Worm (Caenorhabditis elegans) whole organism, L4 larva: ENCODE data around the gene frm-7.
A peak's percentile ranks its signal among the peaks of the same experiment; 100 is the strongest.

ENCODE experiments used
- D1046.2 ChIP-seq: fragments of 200-800 bp; sonication (Bioruptor generic); IDR thresholded peaks from 2 replicates; pipeline ENCODE4 v1.3.6; 2022; ENCODE audit warnings: missing genetic modification characterization, missing compliant biosample characterization
- F26F4.8 ChIP-seq: fragments of 200-800 bp; sonication (Bioruptor generic); conservative IDR thresholded peaks from 2 replicates; pipeline ENCODE4 v1.3.6; 2022; ENCODE audit warnings: missing genetic modification characterization, missing compliant biosample characterization
- F49E8.2 ChIP-seq: sonication (generic microtip); optimal IDR thresholded peaks from 2 replicates; lab custom pipeline; 2016; ENCODE audit warnings: missing compliant biosample characterization, mild to moderate bottlenecking, missing genetic modification characterization, borderline replicate concordance
- R02D3.7 ChIP-seq: fragments of 150-350 bp; sonication (generic microtip); optimal IDR thresholded peaks from 3 replicates; lab custom pipeline; 2014; ENCODE audit warnings: missing biosample characterization, missing genetic modification characterization
- T20F7.1 ChIP-seq: fragments of 200-800 bp; sonication (Bioruptor generic); optimal IDR thresholded peaks from 2 replicates; lab custom pipeline; 2018; ENCODE audit warnings: mild to moderate bottlenecking, missing genetic modification characterization, missing compliant biosample characterization
- Y48G9A.11 ChIP-seq: fragments of 200-800 bp; sonication (Bioruptor generic); IDR thresholded peaks from 2 replicates; pipeline ENCODE4 v1.3.6; 2022; ENCODE audit warnings: missing genetic modification reagents, missing genetic modification characterization, missing compliant biosample characterization
- Y5F2A.4 ChIP-seq: fragments of 200-800 bp; sonication (Bioruptor generic); optimal IDR thresholded peaks from 2 replicates; lab custom pipeline; 2018; ENCODE audit warnings: mild to moderate bottlenecking, missing genetic modification characterization, missing compliant biosample characterization
- ZK546.5 ChIP-seq, 2 experiments: sonication (generic microtip); optimal IDR thresholded peaks; 2 replicates each; lab custom pipeline; 2017; ENCODE audit warnings: missing biosample characterization in 2 of 2, missing genetic modification characterization in 2 of 2
- arid-1 ChIP-seq: fragments of 200-800 bp; sonication (Bioruptor generic); conservative IDR thresholded peaks from 2 replicates; pipeline ENCODE4 v1.3.6; 2022; ENCODE audit warnings: missing genetic modification reagents, missing genetic modification characterization, missing compliant biosample characterization
- attf-4 ChIP-seq: sonication (generic microtip); optimal IDR thresholded peaks from 3 replicates; lab custom pipeline; 2017; ENCODE audit warnings: missing biosample characterization, missing genetic modification characterization
- ceh-32 ChIP-seq: sonication (generic microtip); optimal IDR thresholded peaks from 2 replicates; lab custom pipeline; 2016; ENCODE audit warnings: mild to moderate bottlenecking, missing genetic modification characterization, missing compliant biosample characterization; ENCODE audit not compliant: poor library complexity
- ceh-44 ChIP-seq: fragments of 200-800 bp; sonication (Bioruptor generic); IDR thresholded peaks from 2 replicates; pipeline ENCODE4 v1.3.6; 2022; ENCODE audit warnings: missing genetic modification reagents, missing genetic modification characterization, missing compliant biosample characterization
- ceh-62 ChIP-seq: sonication (generic microtip); optimal IDR thresholded peaks from 2 replicates; lab custom pipeline; 2017; ENCODE audit warnings: missing biosample characterization, missing genetic modification characterization
- cey-2 ChIP-seq: sonication (generic microtip); optimal IDR thresholded peaks from 3 replicates; lab custom pipeline; 2017; ENCODE audit warnings: missing genetic modification characterization, mild to moderate bottlenecking, missing compliant biosample characterization, antibody characterized with exemption, borderline replicate concordance; ENCODE audit not compliant: insufficient read depth
- ctbp-1 ChIP-seq: fragments of 200-800 bp; sonication (Bioruptor generic); IDR thresholded peaks from 2 replicates; pipeline ENCODE4 v1.3.6; 2022; ENCODE audit warnings: missing genetic modification reagents, missing genetic modification characterization, missing compliant biosample characterization
- daf-16 ChIP-seq, 3 experiments: sonication (generic microtip); optimal IDR thresholded peaks; 2 replicates each; lab custom pipeline; 2016 to 2017; ENCODE audit warnings: missing genetic modification characterization in 3 of 3, missing genetic modification reagents in 3 of 3, mild to moderate bottlenecking in 2 of 3, missing compliant biosample characterization in 2 of 3, missing biosample characterization in 1 of 3, moderate library complexity in 1 of 3
- dpl-1 ChIP-seq: fragments of 150-350 bp; optimal IDR thresholded peaks from 2 replicates; lab custom pipeline; 2014; ENCODE audit warnings: missing biosample characterization, missing genetic modification reagents, missing genetic modification characterization
- duxl-1 ChIP-seq: sonication (generic microtip); optimal IDR thresholded peaks from 2 replicates; lab custom pipeline; 2016; ENCODE audit warnings: mild to moderate bottlenecking, missing genetic modification characterization, moderate library complexity, missing compliant biosample characterization; ENCODE audit not compliant: poor library complexity
- dve-1 ChIP-seq: sonication (generic microtip); optimal IDR thresholded peaks from 2 replicates; lab custom pipeline; 2017; ENCODE audit warnings: antibody characterized with exemption, mild to moderate bottlenecking, missing genetic modification characterization, missing compliant biosample characterization; ENCODE audit not compliant: insufficient read depth
- egl-27 ChIP-seq: sonication (generic microtip); optimal IDR thresholded peaks from 3 replicates; lab custom pipeline; 2017; ENCODE audit warnings: missing biosample characterization, missing genetic modification reagents, missing genetic modification characterization
- gei-8 ChIP-seq: fragments of 200-800 bp; sonication (Bioruptor generic); optimal IDR thresholded peaks from 2 replicates; lab custom pipeline; 2018; ENCODE audit warnings: mild to moderate bottlenecking, missing genetic modification characterization, missing compliant biosample characterization
- jun-1 ChIP-seq: fragments of 150-350 bp; optimal IDR thresholded peaks from 2 replicates; lab custom pipeline; 2014; ENCODE audit warnings: missing biosample characterization, missing genetic modification reagents, missing genetic modification characterization
- lin-29 ChIP-seq: fragments of 200-800 bp; sonication (Bioruptor generic); IDR thresholded peaks from 2 replicates; pipeline ENCODE4 v1.3.6; 2022; ENCODE audit warnings: missing genetic modification reagents, missing genetic modification characterization, missing compliant biosample characterization
- lin-38 ChIP-seq: fragments of 200-800 bp; sonication (Bioruptor generic); IDR thresholded peaks from 2 replicates; pipeline ENCODE4 v1.3.6; 2022; ENCODE audit warnings: missing genetic modification reagents, missing genetic modification characterization, missing compliant biosample characterization
- lsy-2 ChIP-seq, 2 experiments: fragments of 150-350 bp in 1 of 2; sonication (generic microtip) in 1 of 2; optimal IDR thresholded peaks; 2 replicates each; lab custom pipeline; 2014 to 2017; ENCODE audit warnings: missing biosample characterization in 2 of 2, missing genetic modification characterization in 2 of 2
- mdl-1 ChIP-seq, 2 experiments: fragments of 150-350 bp in 1 of 2; sonication (generic microtip) in 1 of 2; optimal IDR thresholded peaks; 2 replicates each; lab custom pipeline; 2014 to 2017; ENCODE audit warnings: missing biosample characterization in 2 of 2, missing genetic modification characterization in 2 of 2
- mep-1 ChIP-seq: fragments of 150-350 bp; sonication (generic microtip); optimal IDR thresholded peaks from 3 replicates; lab custom pipeline; 2014; ENCODE audit warnings: missing biosample characterization, missing genetic modification characterization
- mxl-2 ChIP-seq: fragments of 200-800 bp; sonication (Bioruptor generic); conservative IDR thresholded peaks from 2 replicates; pipeline ENCODE4 v1.3.6; 2022; ENCODE audit warnings: missing genetic modification reagents, missing genetic modification characterization, missing compliant biosample characterization
- mxl-3 ChIP-seq: fragments of 200-800 bp; sonication (Bioruptor generic); optimal IDR thresholded peaks from 2 replicates; lab custom pipeline; 2018; ENCODE audit warnings: mild to moderate bottlenecking, missing genetic modification characterization, missing compliant biosample characterization
- nhr-102 ChIP-seq: sonication (generic microtip); optimal IDR thresholded peaks from 2 replicates; lab custom pipeline; 2016; ENCODE audit warnings: mild to moderate bottlenecking, missing genetic modification characterization, moderate library complexity, missing compliant biosample characterization
- nhr-11 ChIP-seq: fragments of 150-350 bp; optimal IDR thresholded peaks from 2 replicates; lab custom pipeline; 2014; ENCODE audit warnings: missing biosample characterization, missing genetic modification characterization
- nhr-111 ChIP-seq: fragments of 200-800 bp; sonication (Bioruptor generic); optimal IDR thresholded peaks from 2 replicates; lab custom pipeline; 2018; ENCODE audit warnings: mild to moderate bottlenecking, missing genetic modification characterization, missing compliant biosample characterization
- nhr-28 ChIP-seq: fragments of 150-350 bp; optimal IDR thresholded peaks from 2 replicates; lab custom pipeline; 2014; ENCODE audit warnings: missing biosample characterization, missing genetic modification characterization
- nhr-41 ChIP-seq: fragments of 200-800 bp; sonication (Bioruptor generic); IDR thresholded peaks from 2 replicates; pipeline ENCODE4 v1.3.6; 2022; ENCODE audit warnings: missing genetic modification reagents, missing genetic modification characterization, missing compliant biosample characterization
- nhr-6 ChIP-seq: fragments of 150-350 bp; optimal IDR thresholded peaks from 2 replicates; lab custom pipeline; 2014; ENCODE audit warnings: missing biosample characterization, missing genetic modification characterization
- nhr-77 ChIP-seq: fragments of 150-350 bp; optimal IDR thresholded peaks from 2 replicates; lab custom pipeline; 2014; ENCODE audit warnings: missing biosample characterization, missing genetic modification characterization
- php-3 ChIP-seq: fragments of 200-800 bp; sonication (Bioruptor generic); IDR thresholded peaks from 2 replicates; pipeline ENCODE4 v1.3.6; 2022; ENCODE audit warnings: missing genetic modification reagents, missing genetic modification characterization, missing compliant biosample characterization
- skn-1 ChIP-seq: fragments of 150-350 bp; optimal IDR thresholded peaks from 2 replicates; lab custom pipeline; 2014; ENCODE audit warnings: missing biosample characterization, missing genetic modification characterization
- snpc-1.2 ChIP-seq: fragments of 200-800 bp; sonication (Bioruptor generic); IDR thresholded peaks from 2 replicates; pipeline ENCODE4 v1.3.6; 2022; ENCODE audit warnings: missing genetic modification reagents, missing genetic modification characterization, missing compliant biosample characterization
- snpc-4 ChIP-seq: fragments of 150-350 bp; optimal IDR thresholded peaks from 2 replicates; lab custom pipeline; 2014; ENCODE audit warnings: missing biosample characterization, missing genetic modification characterization
- spr-1 ChIP-seq: sonication (generic microtip); optimal IDR thresholded peaks from 2 replicates; lab custom pipeline; 2016; ENCODE audit warnings: mild to moderate bottlenecking, missing genetic modification characterization, missing compliant biosample characterization
- unc-62 ChIP-seq, 3 experiments: fragments of 150-350 bp in 1 of 3; sonication (generic microtip); optimal IDR thresholded peaks in 2 of 3; peaks in 1 of 3; 1 replicate in 1 of 3; 2 replicates in 2 of 3; lab custom pipeline; 2014 to 2017; ENCODE audit warnings: missing biosample characterization in 3 of 3, missing genetic modification characterization in 3 of 3, missing genetic modification reagents in 3 of 3, missing genotype in 1 of 3
- vab-7 ChIP-seq: fragments of 200-800 bp; sonication (Bioruptor generic); IDR thresholded peaks from 2 replicates; pipeline ENCODE4 v1.3.6; 2022; ENCODE audit warnings: missing genetic modification reagents, missing genetic modification characterization, missing compliant biosample characterization
- zag-1 ChIP-seq: fragments of 150-350 bp; optimal IDR thresholded peaks from 2 replicates; lab custom pipeline; 2014; ENCODE audit warnings: missing biosample characterization, missing genetic modification characterization
- zfp-2 ChIP-seq: sonication (generic microtip); optimal IDR thresholded peaks from 2 replicates; lab custom pipeline; 2016; ENCODE audit warnings: mild to moderate bottlenecking, missing genetic modification characterization, missing compliant biosample characterization
- zip-11 ChIP-seq: fragments of 200-800 bp; sonication (Bioruptor generic); IDR thresholded peaks from 2 replicates; pipeline ENCODE4 v1.3.6; 2022; ENCODE audit warnings: missing genetic modification characterization, missing compliant biosample characterization
- zip-2 ChIP-seq: fragments of 150-350 bp; optimal IDR thresholded peaks from 2 replicates; lab custom pipeline; 2014; ENCODE audit warnings: missing biosample characterization, missing genetic modification characterization
- ztf-7 ChIP-seq: fragments of 150-350 bp; optimal IDR thresholded peaks from 2 replicates; lab custom pipeline; 2014; ENCODE audit warnings: missing biosample characterization, missing genetic modification characterization

frm-7 gene

ce11 chrV:12317894-12318553 is 15.7 kb downstream of the frm-7 start, which contains the start of the genes R04F11.5 and R04F11.2 (continued):
- TF ChIP-seq zip-2 (tag; lab: Kevin White, UChicago) (no peak), snpc-1.2 (GFP tag; lab: Robert Waterston, UW) (no peak), R02D3.7 (tag; lab: Kevin White, UChicago) (no peak), zip-11 (no peak), Y5F2A.4 (GFP tag; lab: Kevin White, UChicago) (no peak), ceh-62 (tag; lab: Kevin White, UChicago) (no peak), lin-29 (no peak), nhr-11 (tag; lab: Kevin White, UChicago) (peak; percentile 47), spr-1 (tag; lab: Kevin White, UChicago) (peak; percentile 2), unc-62 (GFP tag; optimal IDR thresholded peaks at IDR 0.05 in 1 of 2; lab: Kevin White, UChicago) (peak in 1 of 2 experiments; percentile 92), unc-62 (tag; optimal IDR thresholded peaks at IDR 0.05; lab: Kevin White, UChicago) (no peak), D1046.2 (peak; percentile 99), ceh-44 (GFP tag; lab: Robert Waterston, UW) (no peak), php-3 (GFP tag; lab: Robert Waterston, UW) (no peak), jun-1 (tag; lab: Kevin White, UChicago) (no peak), arid-1 (GFP tag; lab: Robert Waterston, UW) (0 out of 2 replicates have a peak, but pooled peaks have one; percentile 34), nhr-28 (tag; lab: Kevin White, UChicago) (peak; percentile 41), cey-2 (no peak), nhr-77 (peak; percentile 70), lin-38 (GFP tag; lab: Robert Waterston, UW) (peak; percentile 70), lsy-2 (tag; optimal IDR thresholded peaks at IDR 0.05; lab: Kevin White, UChicago) (peak; percentile 94 to 99), attf-4 (no peak), egl-27 (tag; lab: Kevin White, UChicago) (no peak), mxl-2 (no peak), Y48G9A.11 (GFP tag; lab: Robert Waterston, UW) (peak; percentile 100), nhr-111 (GFP tag; lab: Kevin White, UChicago) (no peak), mxl-3 (GFP tag; lab: Kevin White, UChicago) (no peak), dpl-1 (GFP tag; lab: Kevin White, UChicago) (peak; percentile 86), dve-1 (tag; lab: Kevin White, UChicago) (peak; percentile 81), ztf-7 (tag; lab: Kevin White, UChicago) (peak; percentile 19)

- TF ChIP-seq lsy-2 (tag; optimal IDR thresholded peaks at IDR 0.05; lab: Kevin White, UChicago) = peak in 1 of 2 experiments; percentile 29
- TF ChIP-seq lin-38 (GFP tag; lab: Robert Waterston, UW) = 0 out of 2 replicates have a peak, but pooled peaks have one; percentile 31
- TF ChIP-seq nhr-41 (GFP tag; lab: Robert Waterston, UW) = no peak
- no peak for TF ChIP-seq T20F7.1 (GFP tag; lab: Kevin White, UChicago)
- no peak for TF ChIP-seq skn-1 (tag; lab: Kevin White, UChicago)
- no peak for TF ChIP-seq ZK546.5 (tag; optimal IDR thresholded peaks at IDR 0.05; lab: Kevin White, UChicago)
- TF ChIP-seq zag-1 (tag; lab: Kevin White, UChicago) = no peak
- no peak for TF ChIP-seq F26F4.8 (GFP tag; lab: Robert Waterston, UW)
- TF ChIP-seq nhr-11 (tag; lab: Kevin White, UChicago) = no peak
- peak; percentile 64 for TF ChIP-seq duxl-1 (tag; lab: Kevin White, UChicago)
- TF ChIP-seq mep-1 (tag; lab: Kevin White, UChicago) = peak; percentile 6
- peak; percentile 20 for TF ChIP-seq gei-8 (GFP tag; lab: Kevin White, UChicago)
- no peak for TF ChIP-seq ceh-32
- no peak for TF ChIP-seq ctbp-1 (GFP tag; lab: Robert Waterston, UW)
- TF ChIP-seq nhr-111 (GFP tag; lab: Kevin White, UChicago) = no peak
- peak in 1 of 2 experiments; percentile 13 for TF ChIP-seq daf-16 (GFP tag; optimal IDR thresholded peaks at IDR 0.05; lab: Kevin White, UChicago)
- TF ChIP-seq daf-16 (tag; optimal IDR thresholded peaks at IDR 0.05; lab: Kevin White, UChicago) = peak; percentile 13
- TF ChIP-seq nhr-102 (tag; lab: Kevin White, UChicago) = peak; percentile 45
- TF ChIP-seq mdl-1 (tag; optimal IDR thresholded peaks at IDR 0.05; lab: Kevin White, UChicago) = no peak
- TF ChIP-seq nhr-6 (tag; lab: Kevin White, UChicago) = no peak
- TF ChIP-seq F49E8.2 = peak; percentile 2
- TF ChIP-seq vab-7 (GFP tag; lab: Robert Waterston, UW) = no peak
- TF ChIP-seq snpc-4 (tag; lab: Kevin White, UChicago) = no peak
- no peak for TF ChIP-seq zfp-2 (tag; lab: Kevin White, UChicago)
Measured at ce11 chrV:12320274-12320839, 18.1 kb downstream of the frm-7 start.
